Fruit fly (Drosophila melanogaster) whole organism, embryonic: ENCODE data around the gene CG14984.
A peak's percentile ranks its signal among the peaks of the same experiment; 100 is the strongest.

ENCODE experiments used
- Atf-2 ChIP-seq: fragments of 200-800 bp; sonication (Bioruptor generic); optimal IDR thresholded peaks from 2 replicates; lab custom pipeline; 2016; ENCODE audit warnings: missing biosample characterization, missing genetic modification characterization
- Awh ChIP-seq: fragments of 200-800 bp; sonication (Bioruptor generic); IDR thresholded peaks from 2 replicates; pipeline ENCODE4, ENCODE4 v1.3.6; 2022; ENCODE audit warnings: missing biosample characterization, missing genetic modification characterization
- B-H1 ChIP-seq: fragments of 200-800 bp; sonication (Bioruptor generic); IDR thresholded peaks from 3 replicates; pipeline ENCODE4 v1.3.6; 2022; ENCODE audit warnings: missing biosample characterization, missing genetic modification characterization
- Bdp1 ChIP-seq: fragments of 200-800 bp; sonication (Bioruptor generic); optimal IDR thresholded peaks from 3 replicates; lab custom pipeline; 2016; ENCODE audit warnings: missing biosample characterization, missing genetic modification characterization
- BtbVII ChIP-seq: fragments of 200-800 bp; sonication (Bioruptor generic); optimal IDR thresholded peaks from 3 replicates; lab custom pipeline; 2017; ENCODE audit warnings: missing biosample characterization, mild to moderate bottlenecking, missing genetic modification characterization
- CG12299 ChIP-seq: fragments of 200-800 bp; sonication (Bioruptor generic); optimal IDR thresholded peaks from 2 replicates; lab custom pipeline; 2018; ENCODE audit warnings: missing biosample characterization, mild to moderate bottlenecking, missing genetic modification characterization
- CG12769 ChIP-seq: fragments of 200-800 bp; sonication (Bioruptor generic); optimal IDR thresholded peaks from 2 replicates; lab custom pipeline; 2019; ENCODE audit warnings: missing biosample characterization, mild to moderate bottlenecking, missing genetic modification characterization, moderate library complexity
- CG14667 ChIP-seq: fragments of 200-800 bp; sonication (Bioruptor generic); IDR thresholded peaks from 2 replicates; pipeline ENCODE4 v1.3.6; 2022; ENCODE audit warnings: missing biosample characterization, missing genetic modification characterization
- CG15479 ChIP-seq: fragments of 200-800 bp; sonication (Bioruptor generic); optimal IDR thresholded peaks from 3 replicates; lab custom pipeline; 2019; ENCODE audit warnings: missing biosample characterization, mild to moderate bottlenecking, missing genetic modification characterization, moderate library complexity
- CG15601 ChIP-seq: fragments of 200-800 bp; sonication (Bioruptor generic); optimal IDR thresholded peaks from 3 replicates; lab custom pipeline; 2019; ENCODE audit warnings: missing biosample characterization, mild to moderate bottlenecking, missing genetic modification characterization, moderate library complexity
- CG17385 ChIP-seq: fragments of 200-800 bp; sonication (Bioruptor generic); optimal IDR thresholded peaks from 3 replicates; lab custom pipeline; 2018; ENCODE audit warnings: missing biosample characterization, mild to moderate bottlenecking, missing genetic modification characterization
- CG30020 ChIP-seq: fragments of 200-800 bp; optimal IDR thresholded peaks from 2 replicates; lab custom pipeline; 2019; ENCODE audit warnings: missing biosample characterization, mild to moderate bottlenecking, missing genetic modification characterization, moderate library complexity
- CG30403 ChIP-seq: fragments of 200-800 bp; sonication (Bioruptor generic); optimal IDR thresholded peaks from 3 replicates; lab custom pipeline; 2016; ENCODE audit warnings: missing biosample characterization, missing genetic modification characterization
- CG5180 ChIP-seq: fragments of 200-800 bp; sonication (Bioruptor generic); optimal IDR thresholded peaks from 3 replicates; lab custom pipeline; 2017; ENCODE audit warnings: missing biosample characterization, missing genetic modification characterization, mild to moderate bottlenecking, moderate library complexity, missing genetic modification reagents
- CG6689 ChIP-seq: fragments of 200-800 bp; sonication (Bioruptor generic); IDR thresholded peaks from 2 replicates; pipeline ENCODE4 v1.3.6; 2022; ENCODE audit warnings: missing biosample characterization, missing genetic modification characterization
- CG7745 ChIP-seq: fragments of 200-800 bp; sonication (Bioruptor generic); optimal IDR thresholded peaks from 2 replicates; lab custom pipeline; 2018; ENCODE audit warnings: missing biosample characterization, mild to moderate bottlenecking, missing genetic modification characterization, moderate library complexity
- CG7963 ChIP-seq: fragments of 200-800 bp; sonication (Bioruptor generic); IDR thresholded peaks from 3 replicates; pipeline ENCODE4 v1.3.6; 2022; ENCODE audit warnings: missing biosample characterization, missing genetic modification characterization; ENCODE audit not compliant: partially characterized antibody
- CG8359 ChIP-seq: fragments of 200-800 bp; sonication (Bioruptor generic); optimal IDR thresholded peaks from 2 replicates; lab custom pipeline; 2017; ENCODE audit warnings: missing biosample characterization, mild to moderate bottlenecking, missing genetic modification characterization, borderline replicate concordance
- Dad ChIP-seq: fragments of 200-800 bp; sonication (Bioruptor generic); optimal IDR thresholded peaks from 3 replicates; lab custom pipeline; 2016; ENCODE audit warnings: missing biosample characterization, missing genetic modification characterization
- Dfd ChIP-seq, 2 experiments: fragments of >200 bp; optimal IDR thresholded peaks; 2 replicates each; lab custom pipeline; 2017; ENCODE audit warnings: missing biosample characterization in 2 of 2, missing genetic modification characterization in 2 of 2
- Dip2 ChIP-seq: fragments of 200-800 bp; sonication (Bioruptor generic); IDR thresholded peaks from 2 replicates; pipeline ENCODE4 v1.3.6; 2022; ENCODE audit warnings: missing biosample characterization, missing genetic modification characterization
- Doc2 ChIP-seq: fragments of 200-800 bp; sonication (Bioruptor generic); IDR thresholded peaks from 2 replicates; pipeline ENCODE4 v1.3.6; 2022; ENCODE audit warnings: missing biosample characterization, missing genetic modification characterization
- GATAe ChIP-seq: fragments of 200-800 bp; sonication (Bioruptor generic); conservative IDR thresholded peaks from 2 replicates; pipeline ENCODE4 v1.3.6; 2022; ENCODE audit warnings: missing biosample characterization, missing genetic modification characterization
- Hr51 ChIP-seq, 2 experiments: fragments of 200-800 bp; sonication (Bioruptor generic); optimal IDR thresholded peaks; 2 replicates in 1 of 2; 3 replicates in 1 of 2; lab custom pipeline; 2016 to 2018; ENCODE audit warnings: missing biosample characterization in 2 of 2, missing genetic modification characterization in 2 of 2, mild to moderate bottlenecking in 1 of 2, moderate library complexity in 1 of 2
- Hr78 ChIP-seq, 2 experiments: fragments of 200-800 bp in 1 of 2; fragments of >200 bp in 1 of 2; sonication (Bioruptor generic) in 1 of 2; optimal IDR thresholded peaks; 2 replicates each; lab custom pipeline; 2017 to 2019; ENCODE audit warnings: missing biosample characterization in 2 of 2, missing genetic modification characterization in 2 of 2, mild to moderate bottlenecking in 1 of 2, moderate library complexity in 1 of 2
- NFAT ChIP-seq: fragments of 200-800 bp; sonication (Bioruptor generic); IDR thresholded peaks from 2 replicates; pipeline ENCODE4 v1.3.6; 2022; ENCODE audit warnings: missing biosample characterization, missing genetic modification characterization
- NK7.1 ChIP-seq: fragments of 200-800 bp; sonication (Bioruptor generic); optimal IDR thresholded peaks from 3 replicates; lab custom pipeline; 2016; ENCODE audit warnings: missing biosample characterization, missing genetic modification characterization
- NfI ChIP-seq: fragments of 200-800 bp; sonication (Bioruptor generic); optimal IDR thresholded peaks from 3 replicates; lab custom pipeline; 2018; ENCODE audit warnings: missing biosample characterization, mild to moderate bottlenecking, missing genetic modification characterization, moderate library complexity
- Oaz ChIP-seq: fragments of 200-800 bp; sonication (Bioruptor generic); IDR thresholded peaks from 2 replicates; pipeline ENCODE4 v1.3.6; 2022; ENCODE audit warnings: missing biosample characterization, missing genetic modification characterization
- Rx ChIP-seq: fragments of 200-800 bp; sonication (Bioruptor generic); IDR thresholded peaks from 2 replicates; pipeline ENCODE4 v1.3.6; 2022; ENCODE audit warnings: missing biosample characterization, missing genetic modification characterization
- Six4 ChIP-seq: fragments of 200-800 bp; sonication (Bioruptor generic); optimal IDR thresholded peaks from 2 replicates; lab custom pipeline; 2016; ENCODE audit warnings: missing biosample characterization, missing genetic modification characterization
- Taf1 ChIP-seq: fragments of 200-800 bp; sonication (Bioruptor generic); IDR thresholded peaks from 2 replicates; pipeline ENCODE4 v1.3.6; 2022; ENCODE audit warnings: missing biosample characterization, missing genetic modification characterization
- Tbp ChIP-seq: fragments of >200 bp; optimal IDR thresholded peaks from 2 replicates; lab custom pipeline; 2018; ENCODE audit warnings: missing biosample characterization, missing genetic modification characterization
- YL-1 ChIP-seq: fragments of 200-800 bp; sonication (Bioruptor generic); optimal IDR thresholded peaks from 3 replicates; lab custom pipeline; 2017; ENCODE audit warnings: missing biosample characterization, mild to moderate bottlenecking, missing genetic modification characterization
- amos ChIP-seq: fragments of 200-800 bp; sonication (Bioruptor generic); IDR thresholded peaks from 2 replicates; pipeline ENCODE4 v1.3.6; 2022; ENCODE audit warnings: missing biosample characterization, missing genetic modification characterization; ENCODE audit not compliant: partially characterized antibody
- ash1 ChIP-seq: fragments of 200-800 bp; sonication (Bioruptor generic); optimal IDR thresholded peaks from 2 replicates; lab custom pipeline; 2018; ENCODE audit warnings: missing biosample characterization, mild to moderate bottlenecking, missing genetic modification characterization
- bab2 ChIP-seq: fragments of 200-800 bp; sonication (Bioruptor generic); optimal IDR thresholded peaks from 2 replicates; lab custom pipeline; 2016; ENCODE audit warnings: missing biosample characterization, missing genetic modification characterization
- bbx ChIP-seq: fragments of 200-800 bp; sonication (Bioruptor generic); IDR thresholded peaks from 2 replicates; pipeline ENCODE4 v1.3.6; 2022; ENCODE audit warnings: missing biosample characterization, missing genetic modification characterization; ENCODE audit not compliant: partially characterized antibody
- bigmax ChIP-seq: fragments of 200-800 bp; sonication (Bioruptor generic); optimal IDR thresholded peaks from 2 replicates; lab custom pipeline; 2018; ENCODE audit warnings: missing biosample characterization, mild to moderate bottlenecking, missing genetic modification characterization
- ci ChIP-seq: fragments of 200-800 bp; sonication (Bioruptor generic); IDR thresholded peaks from 3 replicates; pipeline ENCODE4 v1.3.6; 2022; ENCODE audit warnings: missing biosample characterization, missing genetic modification characterization
- da ChIP-seq: fragments of 200-800 bp; sonication (Bioruptor generic); optimal IDR thresholded peaks from 2 replicates; lab custom pipeline; 2016; ENCODE audit warnings: missing biosample characterization, missing genetic modification characterization
- esg ChIP-seq: fragments of 200-800 bp; sonication (Bioruptor generic); conservative IDR thresholded peaks from 2 replicates; pipeline ENCODE4 v1.3.6; 2022; ENCODE audit warnings: missing biosample characterization, missing genetic modification characterization
- ftz-f1 ChIP-seq: fragments of 200-800 bp; sonication (Bioruptor generic); optimal IDR thresholded peaks from 2 replicates; lab custom pipeline; 2016; ENCODE audit warnings: missing biosample characterization, missing genetic modification characterization
- grn ChIP-seq: fragments of 200-800 bp; sonication (Bioruptor generic); optimal IDR thresholded peaks from 3 replicates; lab custom pipeline; 2017; ENCODE audit warnings: missing biosample characterization, missing genetic modification characterization
- h ChIP-seq: fragments of >200 bp; optimal IDR thresholded peaks from 2 replicates; lab custom pipeline; 2017
- insv ChIP-seq, 2 experiments: fragments of 200-800 bp; sonication (Bioruptor generic); optimal IDR thresholded peaks; 3 replicates each; lab custom pipeline; 2016 to 2018; ENCODE audit warnings: missing biosample characterization in 2 of 2, missing genetic modification characterization in 2 of 2
- kay ChIP-seq: fragments of 200-800 bp; sonication (Bioruptor generic); optimal IDR thresholded peaks from 2 replicates; lab custom pipeline; 2016; ENCODE audit warnings: missing biosample characterization, missing genetic modification characterization
- lilli ChIP-seq: fragments of 200-800 bp; sonication (Bioruptor generic); optimal IDR thresholded peaks from 3 replicates; lab custom pipeline; 2016; ENCODE audit warnings: missing biosample characterization, missing genetic modification characterization
- nerfin-1 ChIP-seq: fragments of 200-800 bp; sonication (Bioruptor generic); optimal IDR thresholded peaks from 3 replicates; lab custom pipeline; 2019; ENCODE audit warnings: missing biosample characterization, mild to moderate bottlenecking, missing genetic modification characterization, moderate library complexity
- sug ChIP-seq: fragments of 200-800 bp; optimal IDR thresholded peaks from 2 replicates; lab custom pipeline; 2019; ENCODE audit warnings: missing biosample characterization, mild to moderate bottlenecking, missing genetic modification characterization, moderate library complexity
- tap ChIP-seq: fragments of 200-800 bp; optimal IDR thresholded peaks from 3 replicates; lab custom pipeline; 2019; ENCODE audit warnings: missing biosample characterization, mild to moderate bottlenecking, missing genetic modification characterization, moderate library complexity

CG14984 gene

dm6 chr3L:3935567-3936207 lies 16.7 kb downstream of the CG14984 start, which contains the start of gene Eip63F-1 (continued):
- TF ChIP-seq CG15479 (GFP tag; lab: Kevin White, UChicago), result no peak
- TF ChIP-seq sug (tag; lab: Kevin White, UChicago), result peak; percentile 63
- no peak for TF ChIP-seq Dip2
- TF ChIP-seq grn (GFP tag; lab: Kevin White, UChicago), result no peak
- TF ChIP-seq nerfin-1 (tag; lab: Kevin White, UChicago), result peak; percentile 56
- no peak for TF ChIP-seq Doc2 (GFP tag; lab: Robert Waterston, UW)
- no peak for TF ChIP-seq Dfd (GFP tag; optimal IDR thresholded peaks at IDR 0.05; lab: Kevin White, UChicago)
- peak; percentile 73 for TF ChIP-seq CG17385 (GFP tag; lab: Kevin White, UChicago)
- no peak for TF ChIP-seq B-H1 (GFP tag; lab: Robert Waterston, UW)
- TF ChIP-seq CG30020 (tag; lab: Kevin White, UChicago), result no peak
- peak; percentile 75 for TF ChIP-seq CG30403
- peak; percentile 27 for TF ChIP-seq CG15601 (tag; lab: Kevin White, UChicago)
- no peak for TF ChIP-seq bbx (GFP tag; lab: Robert Waterston, UW)
- TF ChIP-seq ash1 (GFP tag; lab: Kevin White, UChicago), result no peak
- peak; percentile 3 for TF ChIP-seq CG12299 (tag; lab: Kevin White, UChicago)
- TF ChIP-seq CG7745 (tag; lab: Kevin White, UChicago), result no peak
- no peak for TF ChIP-seq ftz-f1 (GFP tag; lab: Kevin White, UChicago)
- no peak for TF ChIP-seq CG8359 (GFP tag; lab: Kevin White, UChicago)
- peak in 1 of 2 experiments; percentile 85 for TF ChIP-seq Hr51 (GFP tag; optimal IDR thresholded peaks at IDR 0.05; lab: Kevin White, UChicago)
- peak; percentile 68 for TF ChIP-seq tap (tag; lab: Kevin White, UChicago)
- no peak for TF ChIP-seq CG14667
- TF ChIP-seq YL-1 (GFP tag; lab: Kevin White, UChicago), result no peak
- TF ChIP-seq Tbp (GFP tag; lab: Kevin White, UChicago), result no peak
- TF ChIP-seq Dad (GFP tag; lab: Kevin White, UChicago), result no peak
- TF ChIP-seq Hr78 (GFP tag; optimal IDR thresholded peaks at IDR 0.05; lab: Kevin White, UChicago), result no peak
- no peak for TF ChIP-seq Taf1 (GFP tag; lab: Robert Waterston, UW)
- TF ChIP-seq bigmax, result no peak
- TF ChIP-seq NK7.1 (GFP tag; lab: Kevin White, UChicago), result no peak
- TF ChIP-seq Rx (GFP tag; lab: Robert Waterston, UW), result no peak
- no peak for TF ChIP-seq NFAT (GFP tag; lab: Robert Waterston, UW)
- no peak for TF ChIP-seq ci
- TF ChIP-seq BtbVII (GFP tag; lab: Kevin White, UChicago), result peak; percentile 43
- no peak for TF ChIP-seq kay
- no peak for TF ChIP-seq da (GFP tag; lab: Kevin White, UChicago)
- no peak for TF ChIP-seq Atf-2 (GFP tag; lab: Kevin White, UChicago)
- TF ChIP-seq CG7963 (GFP tag; lab: Robert Waterston, UW), result no peak
- peak; percentile 27; the same call in 1 of the 2 replicates for TF ChIP-seq CG6689 (GFP tag; lab: Robert Waterston, UW)
- no peak for TF ChIP-seq Bdp1 (GFP tag; lab: Kevin White, UChicago)
- TF ChIP-seq Awh (GFP tag; lab: Robert Waterston, UW), result no peak
- no peak for TF ChIP-seq amos
- no peak for TF ChIP-seq Oaz (GFP tag; lab: Robert Waterston, UW)
- peak; percentile 54 for TF ChIP-seq esg (GFP tag; lab: Robert Waterston, UW)
- TF ChIP-seq lilli (GFP tag; lab: Kevin White, UChicago), result peak; percentile 39
- peak; percentile 22 for TF ChIP-seq Six4 (GFP tag; lab: Kevin White, UChicago)
- TF ChIP-seq h, result no peak
- TF ChIP-seq NfI (GFP tag; lab: Kevin White, UChicago), result peak; percentile 63
- peak; percentile 48 for TF ChIP-seq CG12769 (tag; lab: Kevin White, UChicago)
- TF ChIP-seq bab2, result no peak
- peak; percentile 59 for TF ChIP-seq CG5180
- TF ChIP-seq GATAe (GFP tag; lab: Robert Waterston, UW), result no peak
- no peak for TF ChIP-seq insv (GFP tag; optimal IDR thresholded peaks at IDR 0.05; lab: Kevin White, UChicago)
